Fruit fly (Drosophila melanogaster) whole organism, larva: Measurements from ENCODE around the gene Ir94a.

ENCODE experiments used
- noc ChIP-seq: fragments of 200-800 bp; sonication (Bioruptor generic); optimal IDR thresholded peaks from 3 replicates; lab custom pipeline; 2019; ENCODE audit warnings: missing biosample characterization, mild to moderate bottlenecking, missing genetic modification characterization, moderate library complexity

Gene Ir94a

dm6 chr3R:22133337-22134014 is 20.2 kb downstream of the Ir94a start, which contains the start of gene SKIP:
SKIP (plus strand) TSS chr3R:22133830.
- TF ChIP-seq noc (tag; lab: Kevin White, UChicago), result no peak

- TF ChIP-seq noc (tag; lab: Kevin White, UChicago), result no peak
These were observed 21.2 kb downstream of the Ir94a start for dm6 chr3R:22134462-22134861.

DNA sequence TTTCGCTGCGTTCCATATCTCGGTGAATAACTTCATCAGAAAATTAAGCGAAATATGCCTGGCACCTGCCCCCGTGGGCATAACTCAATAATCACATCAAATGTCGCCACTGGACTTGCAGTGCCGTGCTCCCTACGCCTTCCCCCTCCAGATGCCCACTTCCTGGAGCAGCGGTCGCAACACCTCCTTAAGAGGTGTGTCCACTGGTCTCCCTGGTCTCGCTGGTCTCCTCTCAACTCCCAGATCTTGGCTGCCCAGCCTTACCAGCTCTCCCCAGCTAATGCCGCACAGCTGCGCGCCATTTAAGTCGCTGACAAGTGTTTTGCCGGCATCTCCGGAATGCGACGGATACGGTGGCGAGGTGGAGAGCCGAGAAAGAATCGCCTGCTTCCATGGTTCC is 22.3 kb downstream of the Ir94a start:
- no peak for TF ChIP-seq noc (tag; lab: Kevin White, UChicago)

DNA sequence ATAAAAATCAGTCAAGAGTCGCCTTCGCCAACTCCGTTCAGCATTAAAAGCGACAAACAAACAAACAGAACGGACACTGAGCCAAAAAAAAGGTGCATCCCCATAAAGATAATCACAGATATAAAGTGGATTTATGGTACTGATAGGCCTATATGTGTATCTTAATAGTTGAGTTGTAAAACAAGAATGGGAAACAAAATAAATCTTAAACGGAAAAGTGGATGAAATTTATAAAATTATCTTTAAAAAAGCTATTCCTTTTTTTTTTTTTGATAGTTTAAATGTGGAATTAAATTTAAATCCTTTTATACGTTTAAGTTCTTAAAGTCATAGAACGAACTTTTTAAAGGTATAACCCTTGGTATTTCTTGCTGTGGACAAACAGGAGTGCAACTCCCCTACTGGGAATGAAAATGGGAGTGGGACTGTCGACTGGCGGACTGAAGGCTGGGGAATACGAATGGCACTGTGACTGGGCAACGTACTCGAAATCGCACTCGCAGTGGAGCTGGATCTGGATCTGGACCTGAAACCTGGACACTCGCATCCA is 23.8 kb downstream of the Ir94a start:
- no peak for TF ChIP-seq noc (tag; lab: Kevin White, UChicago)

- TF ChIP-seq noc (tag; lab: Kevin White, UChicago), result no peak
These were observed 25.9 kb downstream of the Ir94a start for dm6 chr3R:22139113-22139512.

DNA sequence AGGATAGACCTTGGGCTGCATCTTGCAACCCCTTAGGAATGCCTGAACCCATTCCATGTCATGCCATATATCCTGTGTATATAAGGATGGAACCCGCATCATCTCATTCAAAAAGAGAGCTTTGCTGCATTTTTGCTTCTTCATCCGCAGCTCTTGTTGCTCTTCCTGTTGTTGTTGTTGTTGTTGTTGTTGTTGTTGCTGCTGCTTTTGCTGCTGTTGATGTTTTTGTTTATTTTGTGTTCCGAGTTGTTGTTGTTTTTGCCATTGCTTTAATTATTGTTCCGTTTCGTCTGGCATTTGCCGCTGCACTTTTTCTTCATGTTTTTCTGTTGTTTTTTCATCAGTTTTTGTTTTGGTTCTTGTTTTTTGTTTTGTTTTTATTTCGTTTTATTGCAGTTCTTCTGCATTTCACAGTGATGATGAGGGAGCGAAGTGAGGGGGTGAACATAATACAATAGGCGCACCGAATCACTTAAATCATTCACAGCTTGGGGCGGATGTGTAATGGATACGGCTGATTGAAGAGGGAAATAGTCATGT is 26.8 kb downstream of the Ir94a start:
- no peak for TF ChIP-seq noc (tag; lab: Kevin White, UChicago)

DNA sequence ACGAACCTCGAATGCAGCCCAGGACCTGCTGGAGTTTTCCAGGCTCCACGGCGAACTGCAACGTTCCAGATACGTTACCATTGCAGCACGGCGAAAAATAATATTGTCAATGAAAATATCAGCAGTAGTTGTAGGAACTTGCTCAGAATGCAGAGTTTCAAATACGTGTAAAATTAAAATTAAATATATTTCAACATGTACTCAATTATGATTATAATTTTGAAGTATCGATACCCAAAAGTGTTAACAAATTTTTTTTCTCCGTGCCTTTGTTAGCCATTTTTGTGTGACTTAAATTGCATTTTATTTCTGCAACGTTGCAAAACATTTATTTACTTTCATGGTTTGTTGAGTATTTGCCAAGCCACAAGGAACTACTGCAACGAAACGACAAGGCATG is 28.1 kb downstream of the Ir94a start:
- no peak for TF ChIP-seq noc (tag; lab: Kevin White, UChicago)

dm6 chr3R:22142495-22142894 is 29.3 kb downstream of the Ir94a start:
- no peak for TF ChIP-seq noc (tag; lab: Kevin White, UChicago)

DNA sequence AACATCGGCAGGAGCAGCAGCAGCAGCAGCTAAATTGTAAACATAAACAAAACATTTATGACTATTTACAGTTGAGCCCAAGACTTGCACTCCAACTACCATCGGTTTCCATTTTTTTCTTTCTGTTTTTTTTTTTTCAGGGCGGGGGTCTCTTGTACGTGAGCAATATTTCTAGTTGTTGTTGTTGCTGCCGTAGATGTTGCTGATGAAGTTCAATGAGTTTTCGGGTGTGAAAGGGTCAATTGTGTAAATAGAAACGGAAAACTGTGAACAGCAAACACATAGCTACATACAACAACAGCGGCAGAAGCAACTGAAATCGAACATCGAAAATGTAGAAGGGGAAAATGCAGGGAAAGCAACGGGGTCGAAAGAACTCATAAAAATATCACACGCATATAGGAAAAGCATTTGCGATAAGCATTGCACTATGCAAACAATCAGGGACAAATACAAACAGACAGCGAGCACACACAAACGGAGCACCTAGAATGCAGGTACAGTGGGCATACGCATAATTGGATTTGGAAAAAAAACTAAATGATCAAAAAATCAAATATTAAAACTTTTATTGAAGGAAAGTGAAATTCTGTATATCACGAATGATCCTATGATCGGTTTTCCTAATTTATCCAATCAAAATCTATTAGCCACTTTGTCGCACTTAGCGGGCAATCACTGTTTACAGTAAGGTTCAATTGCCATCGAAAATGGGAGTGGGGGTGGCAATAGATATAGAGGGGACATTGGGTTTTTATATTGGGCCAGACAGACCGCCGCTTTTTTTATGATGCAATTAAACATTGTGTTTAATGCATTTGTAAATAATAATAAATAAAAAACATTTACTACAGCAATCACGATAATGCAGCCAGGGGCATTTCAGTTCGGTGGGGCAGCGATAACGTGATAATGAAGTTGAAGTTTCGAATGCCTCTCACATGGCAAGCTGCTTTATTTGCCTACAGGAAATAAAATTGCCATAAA is 32.5 kb downstream of the Ir94a start:
- no peak for TF ChIP-seq noc (tag; lab: Kevin White, UChicago)

dm6 chr3R:22146549-22146948 is 33.3 kb downstream of the Ir94a start:
- no peak for TF ChIP-seq noc (tag; lab: Kevin White, UChicago)

DNA sequence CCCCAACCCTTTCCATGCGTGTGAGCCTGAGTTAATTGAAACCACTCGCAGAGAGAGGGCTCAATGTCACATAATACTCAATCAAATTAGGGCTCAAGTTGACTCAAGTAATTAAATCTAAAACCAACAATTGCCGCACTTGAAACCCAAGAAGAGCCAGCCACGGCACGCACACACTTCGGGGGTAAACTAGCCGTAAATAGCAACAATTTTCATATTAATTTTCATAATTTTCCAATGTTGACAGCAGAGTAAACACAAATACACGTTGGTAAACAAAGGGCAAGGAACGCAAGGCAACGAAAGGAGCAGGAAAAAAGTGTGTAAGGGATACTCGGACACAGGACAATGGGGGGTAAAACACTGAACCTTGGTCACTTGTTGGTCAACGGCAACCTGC is 34.2 kb downstream of the Ir94a start:
- TF ChIP-seq noc (tag; lab: Kevin White, UChicago), result no peak

DNA sequence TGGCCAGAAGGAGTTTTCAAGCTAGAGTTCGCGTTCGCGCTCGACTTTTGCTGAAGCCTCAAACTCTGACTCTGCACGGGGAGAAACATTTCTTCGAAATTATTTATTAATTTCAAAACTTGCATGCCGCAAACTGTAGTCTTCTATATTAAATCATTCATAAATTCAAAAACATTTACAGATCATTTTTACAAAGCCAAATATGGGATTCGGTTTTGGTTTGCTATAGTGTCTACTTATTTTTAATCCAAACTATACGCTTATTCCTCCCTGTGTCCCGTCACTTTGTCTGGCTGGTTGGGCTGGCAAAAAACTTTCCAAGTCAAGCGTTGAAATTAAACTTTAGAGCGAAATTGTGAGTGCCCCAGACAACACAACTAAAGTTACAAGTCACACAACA is 35.0 kb downstream of the Ir94a start:
- no peak for TF ChIP-seq noc (tag; lab: Kevin White, UChicago)

dm6 chr3R:22149923-22150322 is 36.7 kb downstream of the Ir94a start:
- no peak for TF ChIP-seq noc (tag; lab: Kevin White, UChicago)

dm6 chr3R:22150433-22150832 is 37.2 kb downstream of the Ir94a start:
- TF ChIP-seq noc (tag; lab: Kevin White, UChicago), result no peak

DNA sequence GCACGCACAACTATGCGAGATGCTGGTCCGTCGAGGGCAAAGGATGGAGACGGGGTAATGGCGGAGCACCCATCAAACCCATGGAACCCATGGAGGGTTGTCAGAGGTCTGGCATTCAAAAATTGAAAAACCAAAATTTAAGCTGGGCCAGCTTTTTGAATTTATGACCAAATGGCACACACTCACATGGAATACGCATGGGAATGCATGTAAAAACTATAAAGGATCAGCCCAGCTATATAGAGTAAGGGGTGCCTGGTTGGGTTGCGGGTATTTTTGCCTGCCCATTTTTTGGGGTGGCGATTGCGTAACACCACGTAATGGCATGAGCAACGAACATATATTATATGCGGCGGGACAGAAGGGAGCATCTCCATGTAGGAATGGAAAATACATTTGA is 39.2 kb downstream of the Ir94a start:
- no peak for TF ChIP-seq noc (tag; lab: Kevin White, UChicago)

DNA sequence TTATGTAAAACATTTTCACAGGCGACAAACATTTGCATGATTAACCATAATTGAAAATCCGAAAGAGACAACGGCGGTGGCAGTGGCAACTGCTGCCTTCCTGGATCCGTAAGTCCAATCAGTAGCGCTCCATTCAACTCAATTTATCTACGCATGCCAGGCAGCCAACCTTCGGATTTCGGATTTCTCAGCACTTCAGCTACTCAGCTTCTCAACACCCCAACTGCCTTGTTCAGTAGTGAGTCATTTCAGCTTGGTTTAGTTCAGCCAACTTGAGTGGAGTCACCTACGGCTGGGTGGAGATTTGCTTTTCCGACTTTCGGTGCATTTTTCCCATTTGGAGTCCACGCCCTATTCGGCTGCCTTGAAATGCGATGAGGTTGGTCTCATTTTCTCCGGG is 40.5 kb downstream of the Ir94a start:
- TF ChIP-seq noc (tag; lab: Kevin White, UChicago), result no peak
